Worm (Caenorhabditis elegans) whole organism, L1 larva: Measurements from ENCODE around the gene acl-13.

Experiments used
- C16A3.4 ChIP-seq: fragments of 150-350 bp; optimal IDR thresholded peaks from 2 replicates; lab custom pipeline; 2014; ENCODE audit warnings: missing biosample characterization, missing genetic modification characterization
- C34B4.2 ChIP-seq: sonication (generic microtip); optimal IDR thresholded peaks from 2 replicates; lab custom pipeline; 2017; ENCODE audit warnings: mild to moderate bottlenecking, missing genetic modification characterization, missing compliant biosample characterization
- F16B12.6 ChIP-seq: fragments of 150-350 bp; optimal IDR thresholded peaks from 2 replicates; lab custom pipeline; 2014; ENCODE audit warnings: missing biosample characterization, missing genetic modification characterization
- alr-1 ChIP-seq: fragments of 200-800 bp; sonication (Bioruptor generic); optimal IDR thresholded peaks from 2 replicates; lab custom pipeline; 2018; ENCODE audit warnings: borderline replicate concordance, mild to moderate bottlenecking, missing genetic modification characterization, missing compliant biosample characterization
- aly-2 ChIP-seq: fragments of 150-350 bp; optimal IDR thresholded peaks from 2 replicates; lab custom pipeline; 2014; ENCODE audit warnings: missing biosample characterization, missing genetic modification characterization
- ama-1 ChIP-seq: fragments of 150-350 bp; optimal IDR thresholded peaks from 2 replicates; lab custom pipeline; 2014
- ceh-82 ChIP-seq, 3 experiments: fragments of 150-350 bp in 1 of 3; sonication (generic microtip) in 2 of 3; optimal IDR thresholded peaks; 2 replicates each; lab custom pipeline; 2014 to 2017; ENCODE audit warnings: missing biosample characterization in 3 of 3, missing genetic modification characterization in 3 of 3
- dpl-1 ChIP-seq, 3 experiments: fragments of 150-350 bp in 2 of 3; sonication (generic microtip) in 1 of 3; optimal IDR thresholded peaks; 2 replicates each; lab custom pipeline; 2014 to 2017; ENCODE audit warnings: missing biosample characterization in 3 of 3, missing genetic modification characterization in 3 of 3, missing genetic modification reagents in 3 of 3
- dsc-1 ChIP-seq: sonication (generic microtip); optimal IDR thresholded peaks from 2 replicates; lab custom pipeline; 2016; ENCODE audit warnings: mild to moderate bottlenecking, missing genetic modification characterization, missing compliant biosample characterization
- efl-1 ChIP-seq, 4 experiments: fragments of 150-350 bp; optimal IDR thresholded peaks in 3 of 4; peaks in 1 of 4; 1 replicate in 1 of 4; 2 replicates in 3 of 4; lab custom pipeline; 2014; ENCODE audit warnings: missing biosample characterization in 2 of 4, missing genetic modification characterization in 2 of 4, missing genetic modification reagents in 2 of 4
- efl-3 ChIP-seq: fragments of 200-800 bp; sonication (Bioruptor generic); optimal IDR thresholded peaks from 2 replicates; lab custom pipeline; 2018; ENCODE audit warnings: mild to moderate bottlenecking, missing genetic modification characterization, missing compliant biosample characterization
- egl-13 ChIP-seq: sonication (generic microtip); optimal IDR thresholded peaks from 2 replicates; lab custom pipeline; 2016; ENCODE audit warnings: missing genotype, missing genetic modification reagents, missing genetic modification characterization, missing compliant biosample characterization
- elt-3 ChIP-seq, 6 experiments: fragments of 150-350 bp in 1 of 6; sonication (generic microtip); optimal IDR thresholded peaks; 2 replicates each; lab custom pipeline; 2017 to 2018; ENCODE audit warnings: missing biosample characterization in 6 of 6, missing genetic modification characterization in 6 of 6, inconsistent platforms in 1 of 6
- fkh-4 ChIP-seq: sonication (generic microtip); optimal IDR thresholded peaks from 2 replicates; lab custom pipeline; 2016; ENCODE audit warnings: missing compliant biosample characterization, missing genetic modification characterization, borderline replicate concordance
- fkh-8 ChIP-seq: sonication (generic microtip); optimal IDR thresholded peaks from 2 replicates; lab custom pipeline; 2016; ENCODE audit warnings: mild to moderate bottlenecking, missing genetic modification characterization, missing compliant biosample characterization
- hlh-17 ChIP-seq: fragments of 200-800 bp; sonication (Bioruptor generic); optimal IDR thresholded peaks from 2 replicates; lab custom pipeline; 2018; ENCODE audit warnings: missing genetic modification characterization, mild to moderate bottlenecking, missing compliant biosample characterization, moderate library complexity, borderline replicate concordance
- hpl-2 ChIP-seq: fragments of 150-350 bp; optimal IDR thresholded peaks from 2 replicates; lab custom pipeline; 2014; ENCODE audit warnings: missing biosample characterization, missing genetic modification reagents, missing genetic modification characterization
- isw-1 ChIP-seq: fragments of 200-800 bp; sonication (Bioruptor generic); IDR thresholded peaks from 2 replicates; pipeline ENCODE4 v1.3.6; 2022; ENCODE audit warnings: missing genetic modification characterization, missing compliant biosample characterization
- jun-1 ChIP-seq: fragments of 150-350 bp; optimal IDR thresholded peaks from 2 replicates; lab custom pipeline; 2014; ENCODE audit warnings: missing biosample characterization, missing genetic modification reagents, missing genetic modification characterization
- lin-13 ChIP-seq: fragments of 150-350 bp; optimal IDR thresholded peaks from 2 replicates; lab custom pipeline; 2014; ENCODE audit warnings: missing biosample characterization, missing genetic modification reagents, missing genetic modification characterization
- lin-14 ChIP-seq: fragments of 200-800 bp; sonication (Bioruptor generic); optimal IDR thresholded peaks from 2 replicates; lab custom pipeline; 2018; ENCODE audit warnings: mild to moderate bottlenecking, missing genetic modification characterization, moderate library complexity, missing compliant biosample characterization
- lin-35 ChIP-seq, 2 experiments: fragments of 150-350 bp; optimal IDR thresholded peaks; 2 replicates each; lab custom pipeline; 2014; ENCODE audit warnings: missing biosample characterization in 2 of 2, missing genetic modification characterization in 2 of 2, missing genetic modification reagents in 2 of 2
- lir-3 ChIP-seq: sonication (generic microtip); optimal IDR thresholded peaks from 2 replicates; lab custom pipeline; 2016; ENCODE audit warnings: mild to moderate bottlenecking, missing genetic modification characterization, moderate library complexity, missing compliant biosample characterization; ENCODE audit not compliant: poor library complexity
- lsy-2 ChIP-seq, 2 experiments: fragments of 150-350 bp; optimal IDR thresholded peaks; 2 replicates each; lab custom pipeline; 2014; ENCODE audit warnings: missing biosample characterization in 2 of 2, missing genetic modification characterization in 2 of 2
- mef-2 ChIP-seq: fragments of 150-350 bp; optimal IDR thresholded peaks from 2 replicates; lab custom pipeline; 2014; ENCODE audit warnings: missing biosample characterization, missing genetic modification characterization
- mep-1 ChIP-seq: fragments of 150-350 bp; optimal IDR thresholded peaks from 2 replicates; lab custom pipeline; 2014; ENCODE audit warnings: missing biosample characterization, missing genetic modification characterization
- nhr-12 ChIP-seq: sonication (generic microtip); optimal IDR thresholded peaks from 2 replicates; lab custom pipeline; 2017; ENCODE audit warnings: missing biosample characterization, missing genetic modification characterization
- nhr-237 ChIP-seq: fragments of 150-350 bp; optimal IDR thresholded peaks from 2 replicates; lab custom pipeline; 2014; ENCODE audit warnings: missing biosample characterization, missing genetic modification characterization
- nhr-28 ChIP-seq: fragments of 150-350 bp; optimal IDR thresholded peaks from 2 replicates; lab custom pipeline; 2014; ENCODE audit warnings: missing biosample characterization, missing genetic modification characterization
- nhr-71 ChIP-seq: sonication (generic microtip); optimal IDR thresholded peaks from 2 replicates; lab custom pipeline; 2016; ENCODE audit warnings: mild to moderate bottlenecking, missing genetic modification characterization, moderate library complexity, missing compliant biosample characterization
- nhr-77 ChIP-seq: fragments of 150-350 bp; optimal IDR thresholded peaks from 2 replicates; lab custom pipeline; 2014; ENCODE audit warnings: missing biosample characterization, missing genetic modification characterization
- nhr-85 ChIP-seq: sonication (generic microtip); peaks from one replicate; lab custom pipeline; 2016; ENCODE audit warnings: missing genetic modification characterization, inconsistent platforms, missing compliant biosample characterization
- nhr-90 ChIP-seq: sonication (generic microtip); optimal IDR thresholded peaks from 2 replicates; lab custom pipeline; 2016; ENCODE audit warnings: mild to moderate bottlenecking, missing genetic modification characterization, missing compliant biosample characterization; ENCODE audit not compliant: poor library complexity
- pax-3 ChIP-seq: fragments of 200-800 bp; sonication (Bioruptor generic); optimal IDR thresholded peaks from 2 replicates; lab custom pipeline; 2018; ENCODE audit warnings: mild to moderate bottlenecking, missing genetic modification characterization, moderate library complexity, missing compliant biosample characterization
- rnt-1 ChIP-seq: sonication (generic microtip); optimal IDR thresholded peaks from 2 replicates; lab custom pipeline; 2016; ENCODE audit warnings: mild to moderate bottlenecking, missing genetic modification characterization, moderate library complexity, missing compliant biosample characterization
- skn-1 ChIP-seq: fragments of 150-350 bp; optimal IDR thresholded peaks from 2 replicates; lab custom pipeline; 2014; ENCODE audit warnings: missing biosample characterization, missing genetic modification characterization
- snu-23 ChIP-seq: sonication (generic microtip); optimal IDR thresholded peaks from 2 replicates; lab custom pipeline; 2016; ENCODE audit warnings: missing genetic modification characterization, missing compliant biosample characterization
- sox-4 ChIP-seq: sonication (generic microtip); optimal IDR thresholded peaks from 2 replicates; lab custom pipeline; 2016; ENCODE audit warnings: missing genetic modification characterization, missing compliant biosample characterization
- swsn-7 ChIP-seq: sonication (generic microtip); optimal IDR thresholded peaks from 2 replicates; lab custom pipeline; 2016; ENCODE audit warnings: missing genetic modification characterization, missing compliant biosample characterization
- tbx-2 ChIP-seq: sonication (generic microtip); optimal IDR thresholded peaks from 2 replicates; lab custom pipeline; 2016; ENCODE audit warnings: missing genetic modification characterization, missing compliant biosample characterization
- tlp-1 ChIP-seq: fragments of 150-350 bp; optimal IDR thresholded peaks from 2 replicates; lab custom pipeline; 2014; ENCODE audit warnings: missing biosample characterization, missing genetic modification characterization
- unc-130 ChIP-seq: fragments of 150-350 bp; optimal IDR thresholded peaks from 2 replicates; lab custom pipeline; 2017; ENCODE audit warnings: missing biosample characterization, missing genetic modification characterization, inconsistent platforms
- unc-86 ChIP-seq: sonication (generic microtip); optimal IDR thresholded peaks from 2 replicates; lab custom pipeline; 2016; ENCODE audit warnings: missing genetic modification characterization, missing compliant biosample characterization
- xbp-1 ChIP-seq: sonication (generic microtip); optimal IDR thresholded peaks from 2 replicates; lab custom pipeline; 2016; ENCODE audit warnings: missing genetic modification characterization, missing compliant biosample characterization
- zip-4 ChIP-seq: fragments of 200-800 bp; sonication (Bioruptor generic); optimal IDR thresholded peaks from 2 replicates; lab custom pipeline; 2018; ENCODE audit warnings: mild to moderate bottlenecking, missing genetic modification characterization, moderate library complexity, missing compliant biosample characterization
- ztf-4 ChIP-seq: fragments of 150-350 bp; optimal IDR thresholded peaks from 2 replicates; lab custom pipeline; 2014; ENCODE audit warnings: missing biosample characterization, missing genetic modification characterization

Gene acl-13

DNA sequence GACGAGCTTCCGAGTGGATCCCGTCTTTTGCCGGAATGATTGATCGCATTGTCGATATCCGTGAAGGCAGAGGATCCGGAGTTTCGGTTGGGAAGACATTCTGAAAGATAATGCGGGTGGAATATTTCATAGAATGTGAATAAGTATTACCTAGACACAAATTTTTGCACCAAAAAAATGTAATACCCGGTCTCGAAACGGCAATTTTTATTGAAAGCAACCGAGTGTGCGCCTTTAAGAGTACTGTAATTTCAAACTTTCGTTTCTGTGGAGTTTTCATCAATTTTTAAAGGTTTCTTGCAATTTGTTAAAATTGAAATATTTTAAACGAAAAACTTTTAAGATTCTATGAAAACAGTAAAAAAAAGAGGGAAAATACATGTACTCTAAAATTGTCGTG, 33.7 kb downstream of the acl-13 start, which contains the start of gene C25G4.2:
Gene C25G4.2 (minus strand): TSS at position 100 of the 400 bp plus-strand sequence.
- no peak for TF ChIP-seq C34B4.2 (tag; lab: Kevin White, UChicago)
- TF ChIP-seq fkh-4 (tag; lab: Kevin White, UChicago): no peak
- TF ChIP-seq efl-1 (optimal IDR thresholded peaks at IDR 0.05; lab: Kevin White, UChicago): no peak
- TF ChIP-seq efl-1 (GFP tag; optimal IDR thresholded peaks at IDR 0.05 in 1 of 2; lab: Kevin White, UChicago): no peak
- no peak for TF ChIP-seq nhr-28 (tag; lab: Kevin White, UChicago)
- no peak for TF ChIP-seq lir-3 (tag; lab: Kevin White, UChicago)
- no peak for TF ChIP-seq nhr-71 (tag; lab: Kevin White, UChicago)
- TF ChIP-seq dsc-1 (tag; lab: Kevin White, UChicago): no peak
- no peak for TF ChIP-seq sox-4
- no peak for TF ChIP-seq egl-13 (tag; lab: Kevin White, UChicago)
- TF ChIP-seq swsn-7 (tag; lab: Kevin White, UChicago): no peak
- TF ChIP-seq pax-3 (tag; lab: Kevin White, UChicago): no peak
- no peak for TF ChIP-seq nhr-77
- TF ChIP-seq, all 84 proteins: peak for 0

ce11 chrIV:12445463-12445934, 35.2 kb downstream of the acl-13 start, which contains the start of gene C25G4.3:
TSS of gene C25G4.3 (minus strand) at chrIV:12445884.
- TF ChIP-seq nhr-90 (tag; lab: Kevin White, UChicago) (no peak), ama-1 (no peak), tbx-2 (tag; lab: Kevin White, UChicago) (no peak), F16B12.6 (tag; lab: Kevin White, UChicago) (no peak), tlp-1 (tag; lab: Kevin White, UChicago) (no peak), efl-1 (optimal IDR thresholded peaks at IDR 0.05; lab: Kevin White, UChicago) (no peak), efl-1 (GFP tag; optimal IDR thresholded peaks at IDR 0.05 in 1 of 2; lab: Kevin White, UChicago) (no peak), ztf-4 (tag; lab: Kevin White, UChicago) (no peak), jun-1 (tag; lab: Kevin White, UChicago) (no peak), nhr-237 (tag; lab: Kevin White, UChicago) (no peak), hpl-2 (GFP tag; lab: Kevin White, UChicago) (no peak), lin-35 (GFP tag; optimal IDR thresholded peaks at IDR 0.05; lab: Kevin White, UChicago) (no peak)

- TF ChIP-seq efl-3 (GFP tag; lab: Kevin White, UChicago) (no peak), jun-1 (tag; lab: Kevin White, UChicago) (no peak), rnt-1 (tag; lab: Kevin White, UChicago) (peak; percentile 22), lin-14 (no peak), dpl-1 (GFP tag; optimal IDR thresholded peaks at IDR 0.05; lab: Kevin White, UChicago) (peak; percentile 51 to 73 (median 62)), mef-2 (no peak), C16A3.4 (tag; lab: Kevin White, UChicago) (peak; percentile 5), isw-1 (GFP tag; lab: Robert Waterston, UW) (no peak), lin-35 (GFP tag; optimal IDR thresholded peaks at IDR 0.05; lab: Kevin White, UChicago) (peak; percentile 57 to 79), F16B12.6 (tag; lab: Kevin White, UChicago) (peak; percentile 12), nhr-12 (tag; lab: Kevin White, UChicago) (no peak), hlh-17 (GFP tag; lab: Kevin White, UChicago) (no peak), nhr-85 (tag; lab: Kevin White, UChicago) (peak; percentile 65), ama-1 (no peak), fkh-4 (tag; lab: Kevin White, UChicago) (no peak), mep-1 (tag; lab: Kevin White, UChicago) (no peak), efl-1 (optimal IDR thresholded peaks at IDR 0.05; lab: Kevin White, UChicago) (peak; percentile 73 to 77), efl-1 (GFP tag; optimal IDR thresholded peaks at IDR 0.05 in 1 of 2; lab: Kevin White, UChicago) (peak; percentile 58 to 92), skn-1 (tag; lab: Kevin White, UChicago) (peak; percentile 56), snu-23 (GFP tag; lab: Kevin White, UChicago) (peak; percentile 60), ceh-82 (tag; optimal IDR thresholded peaks at IDR 0.05; lab: Kevin White, UChicago) (peak; percentile 10 to 54 (median 26)), swsn-7 (tag; lab: Kevin White, UChicago) (peak; percentile 26), lin-13 (GFP tag; lab: Kevin White, UChicago) (peak; percentile 7), lsy-2 (tag; optimal IDR thresholded peaks at IDR 0.05; lab: Kevin White, UChicago) (peak; percentile 66 to 83), unc-130 (no peak), zip-4 (GFP tag; lab: Kevin White, UChicago) (no peak), elt-3 (tag; optimal IDR thresholded peaks at IDR 0.05; lab: Kevin White, UChicago) (peak in 1 of 6 experiments; percentile 17), alr-1 (tag; lab: Kevin White, UChicago) (no peak), fkh-8 (tag; lab: Kevin White, UChicago) (no peak), xbp-1 (tag; lab: Kevin White, UChicago) (peak; percentile 33), unc-86 (tag; lab: Kevin White, UChicago) (no peak), aly-2 (tag; lab: Kevin White, UChicago) (peak; percentile 8)
Observed at ce11 chrIV:12451225-12451831, 41.1 kb downstream of the acl-13 start, which contains the start of gene dpy-26. TSS of gene dpy-26 (minus strand) at chrIV:12451335.
